Worm (Caenorhabditis elegans) whole organism, early embryonic: ENCODE data around the gene R07G3.8.
A peak's percentile ranks its signal among the peaks of the same experiment; 100 is the strongest.

Source experiments
- B0310.2 ChIP-seq: sonication (generic microtip); optimal IDR thresholded peaks from 2 replicates; lab custom pipeline; 2016; ENCODE audit warnings: mild to moderate bottlenecking, missing genetic modification characterization, missing compliant biosample characterization
- F13C5.2 ChIP-seq: sonication (generic microtip); optimal IDR thresholded peaks from 2 replicates; lab custom pipeline; 2017; ENCODE audit warnings: mild to moderate bottlenecking, missing genetic modification characterization, inconsistent platforms, missing compliant biosample characterization
- aly-1 ChIP-seq: sonication (generic microtip); optimal IDR thresholded peaks from 2 replicates; lab custom pipeline; 2016; ENCODE audit warnings: missing genetic modification characterization, missing compliant biosample characterization
- ama-1 ChIP-seq: fragments of 150-350 bp; optimal IDR thresholded peaks from 2 replicates; lab custom pipeline; 2014
- ceh-13 ChIP-seq: fragments of 200-800 bp; sonication (Bioruptor generic); optimal IDR thresholded peaks from 2 replicates; lab custom pipeline; 2018; ENCODE audit warnings: mild to moderate bottlenecking, missing genetic modification characterization, missing compliant biosample characterization
- ceh-36 ChIP-seq: sonication (generic microtip); optimal IDR thresholded peaks from 2 replicates; lab custom pipeline; 2016; ENCODE audit warnings: missing genetic modification characterization, inconsistent platforms, missing compliant biosample characterization
- ets-7 ChIP-seq: sonication (generic microtip); optimal IDR thresholded peaks from 2 replicates; lab custom pipeline; 2016; ENCODE audit warnings: missing genotype, missing genetic modification characterization, missing compliant biosample characterization
- flt-1 ChIP-seq: fragments of 200-800 bp; sonication (Bioruptor generic); IDR thresholded peaks from 2 replicates; pipeline ENCODE4 v1.3.6; 2022; ENCODE audit warnings: missing genetic modification characterization, missing compliant biosample characterization
- hmbx-1 ChIP-seq: sonication (generic microtip); optimal IDR thresholded peaks from 2 replicates; lab custom pipeline; 2016; ENCODE audit warnings: mild to moderate bottlenecking, missing genetic modification characterization, missing compliant biosample characterization
- hmg-4 ChIP-seq: fragments of 200-800 bp; sonication (Bioruptor generic); optimal IDR thresholded peaks from 2 replicates; lab custom pipeline; 2018; ENCODE audit warnings: mild to moderate bottlenecking, missing genetic modification characterization, missing compliant biosample characterization
- hnd-1 ChIP-seq: sonication (generic microtip); optimal IDR thresholded peaks from 2 replicates; lab custom pipeline; 2016; ENCODE audit warnings: missing genetic modification characterization, missing compliant biosample characterization
- pes-1 ChIP-seq: fragments of 200-800 bp; sonication (Bioruptor generic); IDR thresholded peaks from 2 replicates; pipeline ENCODE4 v1.3.6; 2022; ENCODE audit warnings: missing genetic modification reagents, missing genetic modification characterization, missing compliant biosample characterization
- scrt-1 ChIP-seq: fragments of 200-800 bp; sonication (Bioruptor generic); IDR thresholded peaks from 2 replicates; pipeline ENCODE4 v1.3.6; 2022; ENCODE audit warnings: missing genetic modification characterization, missing compliant biosample characterization
- sea-1 ChIP-seq: fragments of 200-800 bp; sonication (Bioruptor generic); conservative IDR thresholded peaks from 2 replicates; pipeline ENCODE4 v1.3.6; 2022; ENCODE audit warnings: missing genetic modification characterization, missing compliant biosample characterization
- tbx-11 ChIP-seq: fragments of 200-800 bp; sonication (Bioruptor generic); IDR thresholded peaks from 2 replicates; pipeline ENCODE4 v1.3.6; 2022; ENCODE audit warnings: missing genetic modification characterization, missing compliant biosample characterization
- tbx-37 ChIP-seq: fragments of 200-800 bp; sonication (Bioruptor generic); conservative IDR thresholded peaks from 2 replicates; pipeline ENCODE4 v1.3.6; 2022; ENCODE audit warnings: missing genetic modification reagents, missing genetic modification characterization, missing compliant biosample characterization
- tra-4 ChIP-seq: sonication (generic microtip); optimal IDR thresholded peaks from 2 replicates; lab custom pipeline; 2017; ENCODE audit warnings: missing genetic modification characterization, missing compliant biosample characterization

R07G3.8 gene

ce11 chrII:7635296-7635695 is 15.0 kb upstream of the R07G3.8 start:
- TF ChIP-seq ceh-36 (no peak), aly-1 (no peak), sea-1 (GFP tag; lab: Robert Waterston, UW) (no peak), hmg-4 (GFP tag; lab: Kevin White, UChicago) (peak; percentile 14), B0310.2 (no peak), hmbx-1 (tag; lab: Kevin White, UChicago) (no peak), tbx-37 (GFP tag; lab: Robert Waterston, UW) (no peak)

ce11 chrII:7631677-7632210 is 11.4 kb upstream of the R07G3.8 start:
- TF ChIP-seq tra-4 (no peak), ama-1 (no peak), scrt-1 (GFP tag; lab: Robert Waterston, UW) (no peak), B0310.2 (no peak), ceh-36 (no peak), F13C5.2 (tag; lab: Kevin White, UChicago) (no peak), flt-1 (GFP tag; lab: Robert Waterston, UW) (no peak), hmg-4 (GFP tag; lab: Kevin White, UChicago) (no peak), hmbx-1 (tag; lab: Kevin White, UChicago) (no peak), tbx-37 (GFP tag; lab: Robert Waterston, UW) (no peak), aly-1 (no peak), pes-1 (no peak), ets-7 (tag; lab: Kevin White, UChicago) (no peak), hnd-1 (tag; lab: Kevin White, UChicago) (no peak)

ce11 chrII:7631171-7631570 is 10.9 kb upstream of the R07G3.8 start:
- TF ChIP-seq flt-1 (GFP tag; lab: Robert Waterston, UW) (no peak), ets-7 (tag; lab: Kevin White, UChicago) (no peak), hnd-1 (tag; lab: Kevin White, UChicago) (no peak), tra-4 (no peak), sea-1 (GFP tag; lab: Robert Waterston, UW) (no peak), pes-1 (no peak), ama-1 (no peak), F13C5.2 (tag; lab: Kevin White, UChicago) (no peak), tbx-37 (GFP tag; lab: Robert Waterston, UW) (no peak), hmg-4 (GFP tag; lab: Kevin White, UChicago) (no peak), ceh-13 (GFP tag; lab: Kevin White, UChicago) (no peak), tbx-11 (GFP tag; lab: Robert Waterston, UW) (no peak), hmbx-1 (tag; lab: Kevin White, UChicago) (no peak), ceh-36 (no peak), scrt-1 (GFP tag; lab: Robert Waterston, UW) (no peak), aly-1 (no peak), B0310.2 (no peak)

ce11 chrII:7630052-7630451 is 9.7 kb upstream of the R07G3.8 start:
- no peak for TF ChIP-seq hmbx-1 (tag; lab: Kevin White, UChicago)

ce11 chrII:7628640-7629039 is 8.3 kb upstream of the R07G3.8 start:
- TF ChIP-seq flt-1 (GFP tag; lab: Robert Waterston, UW) = no peak
- TF ChIP-seq F13C5.2 (tag; lab: Kevin White, UChicago) = no peak
- TF ChIP-seq hnd-1 (tag; lab: Kevin White, UChicago) = no peak
- no peak for TF ChIP-seq tbx-11 (GFP tag; lab: Robert Waterston, UW)
- no peak for TF ChIP-seq ama-1
- TF ChIP-seq pes-1 = no peak
- TF ChIP-seq hmbx-1 (tag; lab: Kevin White, UChicago) = no peak
- no peak for TF ChIP-seq ets-7 (tag; lab: Kevin White, UChicago)
- no peak for TF ChIP-seq ceh-36
- TF ChIP-seq sea-1 (GFP tag; lab: Robert Waterston, UW) = no peak
- no peak for TF ChIP-seq ceh-13 (GFP tag; lab: Kevin White, UChicago)
- TF ChIP-seq B0310.2 = no peak
- no peak for TF ChIP-seq tra-4
- TF ChIP-seq scrt-1 (GFP tag; lab: Robert Waterston, UW) = no peak
- no peak for TF ChIP-seq tbx-37 (GFP tag; lab: Robert Waterston, UW)
- no peak for TF ChIP-seq aly-1
- no peak for TF ChIP-seq hmg-4 (GFP tag; lab: Kevin White, UChicago)

ce11 chrII:7624995-7625394 is 4.7 kb upstream of the R07G3.8 start:
- TF ChIP-seq ceh-13 (GFP tag; lab: Kevin White, UChicago) (no peak), tbx-11 (GFP tag; lab: Robert Waterston, UW) (no peak)

ce11 chrII:7624272-7624671 is 4.0 kb upstream of the R07G3.8 start:
- no peak for TF ChIP-seq ceh-36
- no peak for TF ChIP-seq scrt-1 (GFP tag; lab: Robert Waterston, UW)
- TF ChIP-seq hmg-4 (GFP tag; lab: Kevin White, UChicago) = peak; percentile 2
- TF ChIP-seq hnd-1 (tag; lab: Kevin White, UChicago) = no peak
- TF ChIP-seq pes-1 = no peak
- TF ChIP-seq hmbx-1 (tag; lab: Kevin White, UChicago) = no peak
- no peak for TF ChIP-seq tbx-37 (GFP tag; lab: Robert Waterston, UW)
- TF ChIP-seq ceh-13 (GFP tag; lab: Kevin White, UChicago) = no peak

ce11 chrII:7623466-7623865 is 3.2 kb upstream of the R07G3.8 start:
- TF ChIP-seq hmbx-1 (tag; lab: Kevin White, UChicago) = no peak
- no peak for TF ChIP-seq ama-1
- TF ChIP-seq ets-7 (tag; lab: Kevin White, UChicago) = no peak
- no peak for TF ChIP-seq B0310.2
- TF ChIP-seq sea-1 (GFP tag; lab: Robert Waterston, UW) = no peak
- no peak for TF ChIP-seq tbx-11 (GFP tag; lab: Robert Waterston, UW)
- no peak for TF ChIP-seq tbx-37 (GFP tag; lab: Robert Waterston, UW)
- no peak for TF ChIP-seq hmg-4 (GFP tag; lab: Kevin White, UChicago)
- no peak for TF ChIP-seq F13C5.2 (tag; lab: Kevin White, UChicago)
- no peak for TF ChIP-seq hnd-1 (tag; lab: Kevin White, UChicago)
